Worm (Caenorhabditis elegans): ENCODE measurements around the gene srh-167.

DNA sequence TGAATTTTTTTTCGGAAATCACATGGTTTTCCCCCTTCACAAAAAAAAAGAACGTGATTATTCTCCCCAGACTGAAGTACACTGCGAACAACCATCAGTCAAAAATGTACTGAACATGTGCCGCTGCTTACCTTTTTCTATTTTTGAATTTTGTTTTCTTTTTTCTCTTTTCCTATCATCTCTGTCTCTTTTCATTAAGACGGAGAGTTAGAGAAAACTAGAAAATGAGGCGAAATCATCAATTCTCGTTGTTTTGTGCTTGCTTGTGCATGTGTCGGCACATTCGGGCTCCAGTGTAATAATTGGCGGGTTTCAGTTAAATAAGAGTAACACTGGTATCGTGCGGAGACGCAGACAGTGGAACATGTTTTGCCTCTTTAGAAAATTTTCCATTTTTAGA, 18.8 kb downstream of the srh-167 start:
- TF ChIP-seq elt-1 (tag; optimal IDR thresholded peaks at IDR 0.05), result no peak
- no peak for TF ChIP-seq ceh-82 (tag; optimal IDR thresholded peaks at IDR 0.05)
- no peak for TF ChIP-seq fos-1 (tag; optimal IDR thresholded peaks at IDR 0.05)
- TF ChIP-seq nhr-237 (tag; optimal IDR thresholded peaks at IDR 0.05), result no peak
- TF ChIP-seq ceh-16 (tag; optimal IDR thresholded peaks at IDR 0.05), result no peak
- TF ChIP-seq unc-39 (tag; optimal IDR thresholded peaks at IDR 0.05), result no peak
- no peak for TF ChIP-seq lin-13 (GFP tag; optimal IDR thresholded peaks at IDR 0.05)
- no peak for TF ChIP-seq elt-3 (tag; optimal IDR thresholded peaks at IDR 0.05)
- no peak for TF ChIP-seq egl-27 (tag; optimal IDR thresholded peaks at IDR 0.05)

Data from whole organism, L2 larva.